Fruit fly (Drosophila melanogaster): ENCODE data around the gene CG13458.

CG13458 gene

dm6 chr3L:15141118-15142003 is 28.0 kb downstream of the CG13458 start (continued):
- peak; percentile 35 for TF ChIP-seq CG9437 (GFP tag; optimal IDR thresholded peaks at IDR 0.05)
- TF ChIP-seq hth (optimal IDR thresholded peaks at IDR 0.05), result no peak
- TF ChIP-seq CG15011 (GFP tag; optimal IDR thresholded peaks at IDR 0.05), result no peak
- TF ChIP-seq Ptx1 (GFP tag; IDR thresholded peaks at IDR 0.05), result peak; percentile 49; the same call in 1 of the 2 replicates
- no peak for TF ChIP-seq NK7.1 (GFP tag; optimal IDR thresholded peaks at IDR 0.05)
- no peak for TF ChIP-seq Tbp (GFP tag; optimal IDR thresholded peaks at IDR 0.05)
- no peak for TF ChIP-seq E2f1 (GFP tag; IDR thresholded peaks at IDR 0.05)
- no peak for TF ChIP-seq CG15073 (GFP tag; optimal IDR thresholded peaks at IDR 0.05)
- no peak for TF ChIP-seq tx (GFP tag; optimal IDR thresholded peaks at IDR 0.05)
- TF ChIP-seq Myb (GFP tag; optimal IDR thresholded peaks at IDR 0.05), result no peak
- no peak for TF ChIP-seq Dll (GFP tag; IDR thresholded peaks at IDR 0.05; ENCODE audit: partially characterized antibody)
- no peak for TF ChIP-seq CG3847 (GFP tag; IDR thresholded peaks at IDR 0.05)
- TF ChIP-seq her (GFP tag; optimal IDR thresholded peaks at IDR 0.05), result no peak
- no peak for TF ChIP-seq CG2889 (GFP tag; IDR thresholded peaks at IDR 0.05)
- no peak for TF ChIP-seq HmgZ (tag; optimal IDR thresholded peaks at IDR 0.05)
- no peak for TF ChIP-seq Side (GFP tag; optimal IDR thresholded peaks at IDR 0.05)
- TF ChIP-seq CG30403 (GFP tag; optimal IDR thresholded peaks at IDR 0.05), result peak; percentile 59
- TF ChIP-seq Hr78 (GFP tag; optimal IDR thresholded peaks at IDR 0.05), result no peak
- no peak for TF ChIP-seq CG3281 (GFP tag; optimal IDR thresholded peaks at IDR 0.05)
- TF ChIP-seq sens (GFP tag), result peak; percentile 76
- TF ChIP-seq ssp (GFP tag; IDR thresholded peaks at IDR 0.05), result no peak
- no peak for TF ChIP-seq nerfin-2 (GFP tag; IDR thresholded peaks at IDR 0.05; ENCODE audit: partially characterized antibody)
- peak; percentile 33 for TF ChIP-seq CG18262 (tag; optimal IDR thresholded peaks at IDR 0.05)
- TF ChIP-seq CG15601 (tag; optimal IDR thresholded peaks at IDR 0.05), result no peak
- TF ChIP-seq corto (GFP tag; optimal IDR thresholded peaks at IDR 0.05), result no peak
- no peak for TF ChIP-seq CG6765 (GFP tag; optimal IDR thresholded peaks at IDR 0.05)
- TF ChIP-seq CG7963 (GFP tag; IDR thresholded peaks at IDR 0.05; ENCODE audit: partially characterized antibody), result no peak
- no peak for TF ChIP-seq Atf3 (GFP tag; optimal IDR thresholded peaks at IDR 0.05)
- TF ChIP-seq sr (GFP tag; IDR thresholded peaks at IDR 0.05), result no peak
- peak; percentile 41 for TF ChIP-seq mirr (GFP tag; optimal IDR thresholded peaks at IDR 0.05)
- TF ChIP-seq gcm2 (GFP tag; optimal IDR thresholded peaks at IDR 0.05), result no peak
- TF ChIP-seq C15 (GFP tag; IDR thresholded peaks at IDR 0.05), result no peak
- no peak for TF ChIP-seq gro (GFP tag; optimal IDR thresholded peaks at IDR 0.05)
- no peak for TF ChIP-seq CG11247 (GFP tag; IDR thresholded peaks at IDR 0.05)
- peak; percentile 51 for TF ChIP-seq CoRest (tag; optimal IDR thresholded peaks at IDR 0.05)
- TF ChIP-seq chn (GFP tag; optimal IDR thresholded peaks at IDR 0.05), result peak; percentile 8
- peak; percentile 50; the same call in 2 of the 3 replicates for TF ChIP-seq CG17361 (GFP tag; IDR thresholded peaks at IDR 0.05)
- no peak for TF ChIP-seq ac (GFP tag; optimal IDR thresholded peaks at IDR 0.05)
- TF ChIP-seq Xrp1 (GFP tag; IDR thresholded peaks at IDR 0.05), result peak; percentile 59
- no peak for TF ChIP-seq Bgb (GFP tag; IDR thresholded peaks at IDR 0.05; ENCODE audit: partially characterized antibody)
- TF ChIP-seq Trl (optimal IDR thresholded peaks at IDR 0.05), result peak; percentile 55 to 71
- TF ChIP-seq Trl (GFP tag; optimal IDR thresholded peaks at IDR 0.05), result no peak
- no peak for TF ChIP-seq CG4404 (GFP tag; IDR thresholded peaks at IDR 0.05)
- no peak for TF ChIP-seq gsb (GFP tag; IDR thresholded peaks at IDR 0.05)
- TF ChIP-seq CG10147 (GFP tag; optimal IDR thresholded peaks at IDR 0.05), result no peak
- TF ChIP-seq CG17612 (GFP tag; IDR thresholded peaks at IDR 0.05), result no peak
- TF ChIP-seq ind (GFP tag; optimal IDR thresholded peaks at IDR 0.05), result peak; percentile 1
- TF ChIP-seq gt (GFP tag; IDR thresholded peaks at IDR 0.05), result no peak
- TF ChIP-seq wor (GFP tag; IDR thresholded peaks at IDR 0.05), result no peak
- TF ChIP-seq CG6791 (GFP tag; IDR thresholded peaks at IDR 0.05; ENCODE audit: partially characterized antibody), result no peak
- no peak for TF ChIP-seq bbx (GFP tag; IDR thresholded peaks at IDR 0.05; ENCODE audit: partially characterized antibody)

Data from whole organism, embryonic.